Fruit fly (Drosophila melanogaster) whole organism, wandering third instar larva: Measurements from ENCODE around the gene CG45105.

Source experiments
- Abd-B ChIP-seq: fragments of >200 bp; optimal IDR thresholded peaks from 2 replicates; lab custom pipeline; 2017; ENCODE audit warnings: missing biosample characterization, missing genetic modification characterization
- CG32264 ChIP-seq: fragments of 200-800 bp; sonication (Bioruptor generic); optimal IDR thresholded peaks from 2 replicates; lab custom pipeline; 2016; ENCODE audit warnings: missing biosample characterization, missing genetic modification characterization
- CrebA ChIP-seq: fragments of 200-800 bp; sonication (Bioruptor generic); optimal IDR thresholded peaks from 2 replicates; lab custom pipeline; 2016; ENCODE audit warnings: missing biosample characterization, mild to moderate bottlenecking, missing genetic modification characterization, borderline replicate concordance
- Dfd ChIP-seq: fragments of >200 bp; optimal IDR thresholded peaks from 2 replicates; lab custom pipeline; 2017; ENCODE audit warnings: missing biosample characterization, missing genetic modification characterization
- Dif ChIP-seq: fragments of 200-275, 200-300 bp; sonication (Bioruptor generic); optimal IDR thresholded peaks from 2 replicates; lab custom pipeline; 2018; ENCODE audit warnings: missing biosample characterization, missing genetic modification characterization; ENCODE audit not compliant: partially characterized antibody
- GATAd ChIP-seq: sonication (Bioruptor generic); optimal IDR thresholded peaks from 2 replicates; lab custom pipeline; 2016; ENCODE audit warnings: missing biosample characterization, missing genetic modification characterization
- HLH106 ChIP-seq: fragments of 200-800 bp; optimal IDR thresholded peaks from 3 replicates; lab custom pipeline; 2019; ENCODE audit warnings: missing biosample characterization, mild to moderate bottlenecking, missing genetic modification characterization, moderate library complexity
- Hr78 ChIP-seq: fragments of >200 bp; optimal IDR thresholded peaks from 2 replicates; lab custom pipeline; 2017; ENCODE audit warnings: missing biosample characterization, missing genetic modification characterization
- Hr83 ChIP-seq: fragments of 200-300 bp; sonication (Bioruptor generic); optimal IDR thresholded peaks from 2 replicates; lab custom pipeline; 2016; ENCODE audit warnings: missing biosample characterization, mild to moderate bottlenecking, missing genetic modification characterization, moderate library complexity; ENCODE audit not compliant: poor library complexity, severe bottlenecking
- Myc ChIP-seq: fragments of >200 bp; optimal IDR thresholded peaks from 2 replicates; lab custom pipeline; 2017
- N ChIP-seq: fragments of >200 bp; optimal IDR thresholded peaks from 2 replicates; lab custom pipeline; 2018; ENCODE audit warnings: missing biosample characterization, missing external identifiers, missing genetic modification characterization
- Rel ChIP-seq, 2 experiments: fragments of 200-800 bp; sonication (Bioruptor generic) in 1 of 2; optimal IDR thresholded peaks; 2 replicates in 1 of 2; 3 replicates in 1 of 2; lab custom pipeline; 2016 to 2019; ENCODE audit warnings: mild to moderate bottlenecking in 2 of 2, missing biosample characterization in 2 of 2, missing genetic modification characterization in 2 of 2, moderate library complexity in 1 of 2
- Sp1 ChIP-seq: fragments of 200-800 bp; sonication (Bioruptor generic); optimal IDR thresholded peaks from 3 replicates; lab custom pipeline; 2019; ENCODE audit warnings: missing biosample characterization, mild to moderate bottlenecking, missing genetic modification characterization, moderate library complexity
- Vsx2 ChIP-seq: fragments of 200-300, 225-300 bp; sonication (Bioruptor generic); optimal IDR thresholded peaks from 2 replicates; lab custom pipeline; 2018; ENCODE audit warnings: missing biosample characterization, missing genetic modification characterization; ENCODE audit not compliant: partially characterized antibody
- br ChIP-seq: fragments of 200-800 bp; sonication (Bioruptor generic); optimal IDR thresholded peaks from 2 replicates; lab custom pipeline; 2016; ENCODE audit warnings: missing biosample characterization, missing genetic modification characterization
- brk ChIP-seq: fragments of 200-800 bp; sonication (Bioruptor generic); optimal IDR thresholded peaks from 2 replicates; lab custom pipeline; 2016; ENCODE audit warnings: missing biosample characterization, mild to moderate bottlenecking, missing genetic modification characterization
- dl ChIP-seq, 2 experiments: fragments of 175-275, 200-275 bp in 1 of 2; fragments of 200-275 bp in 1 of 2; sonication (Bioruptor generic); optimal IDR thresholded peaks; lab custom pipeline; 2018; ENCODE audit warnings: mild to moderate bottlenecking in 2 of 2, missing biosample characterization in 2 of 2, missing genetic modification characterization in 2 of 2, moderate library complexity in 2 of 2; ENCODE audit not compliant: partially characterized antibody in 2 of 2, insufficient read depth in 1 of 2
- dmrt93B ChIP-seq: fragments of 200-800 bp; sonication (Bioruptor generic); optimal IDR thresholded peaks from 2 replicates; lab custom pipeline; 2018; ENCODE audit warnings: missing biosample characterization, mild to moderate bottlenecking, missing genetic modification characterization
- dsf ChIP-seq: sonication (Bioruptor generic); optimal IDR thresholded peaks from 2 replicates; lab custom pipeline; 2016; ENCODE audit warnings: missing biosample characterization, missing genetic modification characterization, borderline replicate concordance
- foxo ChIP-seq, 2 experiments: fragments of 200-800 bp; sonication (Bioruptor generic); optimal IDR thresholded peaks; 2 replicates in 1 of 2; 3 replicates in 1 of 2; lab custom pipeline; 2016 to 2017; ENCODE audit warnings: missing biosample characterization in 2 of 2, missing genetic modification characterization in 2 of 2
- fru ChIP-seq: fragments of 200-800 bp; sonication (Bioruptor generic); optimal IDR thresholded peaks from 3 replicates; lab custom pipeline; 2016; ENCODE audit warnings: missing biosample characterization, mild to moderate bottlenecking, missing genetic modification characterization
- jim ChIP-seq: fragments of 175-275, 200-325 bp; sonication (Bioruptor generic); optimal IDR thresholded peaks from 2 replicates; lab custom pipeline; 2016; ENCODE audit warnings: missing biosample characterization, mild to moderate bottlenecking, missing genetic modification characterization
- lola ChIP-seq: fragments of >200 bp; optimal IDR thresholded peaks from 2 replicates; lab custom pipeline; 2017; ENCODE audit warnings: missing biosample characterization, missing genetic modification characterization
- pan ChIP-seq: fragments of >200 bp; optimal IDR thresholded peaks from 2 replicates; lab custom pipeline; 2017
- psq ChIP-seq: fragments of 200-800 bp; sonication (Bioruptor generic); optimal IDR thresholded peaks from 3 replicates; lab custom pipeline; 2017; ENCODE audit warnings: missing biosample characterization, mild to moderate bottlenecking, missing genetic modification characterization, moderate library complexity
- rgr ChIP-seq: fragments of 200-800 bp; sonication (Bioruptor generic); optimal IDR thresholded peaks from 3 replicates; lab custom pipeline; 2016; ENCODE audit warnings: missing biosample characterization, mild to moderate bottlenecking, missing genetic modification characterization
- sage ChIP-seq: fragments of 200-800 bp; sonication (Bioruptor generic); optimal IDR thresholded peaks from 2 replicates; lab custom pipeline; 2016; ENCODE audit warnings: missing biosample characterization, mild to moderate bottlenecking, missing genetic modification characterization
- sv ChIP-seq: fragments of 200-800 bp; sonication (Bioruptor generic); optimal IDR thresholded peaks from 3 replicates; lab custom pipeline; 2016; ENCODE audit warnings: missing biosample characterization, missing genetic modification characterization
- tai ChIP-seq: sonication (Bioruptor generic); optimal IDR thresholded peaks from 2 replicates; lab custom pipeline; 2016; ENCODE audit warnings: missing biosample characterization, missing genetic modification characterization
- usp ChIP-seq: fragments of >200 bp; optimal IDR thresholded peaks from 2 replicates; lab custom pipeline; 2017; ENCODE audit warnings: missing biosample characterization, missing genetic modification characterization
- woc ChIP-seq: sonication (Bioruptor generic); optimal IDR thresholded peaks from 2 replicates; lab custom pipeline; 2016; ENCODE audit warnings: missing biosample characterization, mild to moderate bottlenecking, missing genetic modification characterization

The CG45105 gene

DNA sequence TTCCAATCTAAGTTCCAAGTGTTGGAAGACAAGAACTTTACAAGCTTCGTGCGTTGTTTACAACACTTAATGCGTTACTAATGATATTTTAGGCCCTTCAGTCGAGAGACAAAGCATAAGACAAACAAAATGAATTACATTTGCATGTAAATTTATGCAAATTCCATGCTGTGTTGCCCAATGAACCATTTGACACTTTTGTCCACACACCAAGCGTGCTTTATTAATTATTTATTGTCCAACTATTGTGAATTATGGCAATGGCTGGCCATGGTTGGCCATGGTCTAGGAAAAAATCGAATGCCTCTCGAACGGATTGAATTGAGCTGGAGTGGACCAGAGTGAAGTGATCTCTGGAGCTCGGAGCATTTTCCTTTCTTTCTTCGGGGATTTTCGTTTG lies 10.3 kb upstream of the CG45105 start:
- TF ChIP-seq Myc (lab: Kevin White, UChicago) (no peak), brk (no peak), lola (GFP tag; lab: Kevin White, UChicago) (no peak), Hr83 (GFP tag; lab: Kevin White, UChicago) (no peak), sv (GFP tag; lab: Kevin White, UChicago) (no peak), Dfd (GFP tag; lab: Kevin White, UChicago) (no peak), N (GFP tag; lab: Kevin White, UChicago) (no peak), CG32264 (GFP tag; lab: Kevin White, UChicago) (no peak), CrebA (GFP tag; lab: Kevin White, UChicago) (no peak)

DNA sequence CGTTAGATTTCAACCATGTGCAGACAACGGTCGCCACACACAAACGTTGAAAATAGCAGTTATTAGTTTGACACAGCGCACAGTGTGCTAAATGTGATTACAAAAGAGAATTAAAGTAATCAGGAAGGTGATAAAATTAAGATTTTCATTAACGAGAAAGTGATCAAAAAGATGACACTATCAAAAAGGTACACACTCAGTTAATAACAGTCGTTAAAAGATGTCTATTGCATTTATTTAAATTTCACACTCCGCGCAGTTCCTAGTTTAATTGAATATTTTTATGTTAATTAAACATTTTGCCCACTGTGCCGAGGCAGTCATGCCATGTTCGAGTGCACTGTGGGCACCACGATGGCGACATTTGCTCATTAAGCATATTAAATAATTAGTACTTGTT lies 9.4 kb upstream of the CG45105 start:
- TF ChIP-seq usp (GFP tag; lab: Kevin White, UChicago) (no peak), jim (GFP tag; lab: Kevin White, UChicago) (no peak), Rel (GFP tag; optimal IDR thresholded peaks at IDR 0.05; lab: Kevin White, UChicago) (no peak), Rel (tag; optimal IDR thresholded peaks at IDR 0.05; lab: Kevin White, UChicago) (no peak), foxo (GFP tag; optimal IDR thresholded peaks at IDR 0.05; lab: Kevin White, UChicago) (no peak), Hr78 (GFP tag; lab: Kevin White, UChicago) (no peak), Sp1 (GFP tag; lab: Kevin White, UChicago) (no peak), HLH106 (tag; lab: Kevin White, UChicago) (no peak), Abd-B (GFP tag; lab: Kevin White, UChicago) (no peak), Vsx2 (no peak)

DNA sequence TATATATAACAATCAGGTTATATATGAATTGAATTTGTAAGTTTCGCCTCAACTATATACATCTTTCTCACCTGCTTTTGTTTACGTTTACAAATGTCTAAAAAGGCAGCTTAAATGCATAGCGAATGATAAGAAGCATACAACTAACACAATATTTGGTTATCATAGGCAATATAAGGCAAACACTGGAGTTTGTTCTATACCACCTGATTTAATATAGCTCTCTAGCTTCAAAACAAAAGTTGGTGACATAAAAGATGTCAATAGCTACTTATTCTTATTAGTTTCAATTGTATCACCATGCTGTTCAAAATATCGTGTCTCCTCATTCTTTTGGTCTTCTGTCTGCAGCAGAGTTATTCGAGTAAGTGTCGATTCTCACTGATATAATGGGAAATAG lies 8.1 kb upstream of the CG45105 start:
- TF ChIP-seq Dfd (GFP tag; lab: Kevin White, UChicago) = no peak
- no peak for TF ChIP-seq tai
- TF ChIP-seq pan (lab: Kevin White, UChicago) = no peak
- no peak for TF ChIP-seq Dif (GFP tag; lab: Kevin White, UChicago)
- no peak for TF ChIP-seq dsf (GFP tag; lab: Kevin White, UChicago)
- TF ChIP-seq rgr (GFP tag; lab: Kevin White, UChicago) = no peak
- TF ChIP-seq psq (GFP tag; lab: Kevin White, UChicago) = no peak
- no peak for TF ChIP-seq Myc (lab: Kevin White, UChicago)

DNA sequence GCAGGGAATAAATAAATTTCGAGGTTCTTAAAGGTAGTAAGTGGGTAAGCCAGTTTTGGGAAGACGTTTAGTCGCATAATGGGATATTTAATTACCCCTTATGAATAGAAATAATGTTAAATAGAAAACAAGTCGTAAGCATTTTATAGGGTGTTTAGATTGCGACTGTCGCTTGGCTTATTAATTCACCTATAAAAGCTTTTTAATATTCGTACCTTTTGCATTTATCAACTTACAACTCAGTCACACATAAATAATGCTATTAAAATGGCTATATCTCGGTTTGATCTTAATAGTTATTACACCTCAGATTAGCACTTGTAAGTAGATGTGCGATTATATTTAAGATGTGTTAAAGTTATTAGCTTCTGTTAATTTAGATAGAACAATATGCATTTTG lies 7.5 kb upstream of the CG45105 start, which contains the start of gene CG34276:
Gene CG34276 (plus strand): TSS at position 301 of the 400 bp plus-strand sequence.
- TF ChIP-seq Myc (lab: Kevin White, UChicago) = no peak
- TF ChIP-seq Hr78 (GFP tag; lab: Kevin White, UChicago) = no peak
- no peak for TF ChIP-seq dmrt93B (GFP tag; lab: Kevin White, UChicago)
- no peak for TF ChIP-seq fru (GFP tag; lab: Kevin White, UChicago)

DNA sequence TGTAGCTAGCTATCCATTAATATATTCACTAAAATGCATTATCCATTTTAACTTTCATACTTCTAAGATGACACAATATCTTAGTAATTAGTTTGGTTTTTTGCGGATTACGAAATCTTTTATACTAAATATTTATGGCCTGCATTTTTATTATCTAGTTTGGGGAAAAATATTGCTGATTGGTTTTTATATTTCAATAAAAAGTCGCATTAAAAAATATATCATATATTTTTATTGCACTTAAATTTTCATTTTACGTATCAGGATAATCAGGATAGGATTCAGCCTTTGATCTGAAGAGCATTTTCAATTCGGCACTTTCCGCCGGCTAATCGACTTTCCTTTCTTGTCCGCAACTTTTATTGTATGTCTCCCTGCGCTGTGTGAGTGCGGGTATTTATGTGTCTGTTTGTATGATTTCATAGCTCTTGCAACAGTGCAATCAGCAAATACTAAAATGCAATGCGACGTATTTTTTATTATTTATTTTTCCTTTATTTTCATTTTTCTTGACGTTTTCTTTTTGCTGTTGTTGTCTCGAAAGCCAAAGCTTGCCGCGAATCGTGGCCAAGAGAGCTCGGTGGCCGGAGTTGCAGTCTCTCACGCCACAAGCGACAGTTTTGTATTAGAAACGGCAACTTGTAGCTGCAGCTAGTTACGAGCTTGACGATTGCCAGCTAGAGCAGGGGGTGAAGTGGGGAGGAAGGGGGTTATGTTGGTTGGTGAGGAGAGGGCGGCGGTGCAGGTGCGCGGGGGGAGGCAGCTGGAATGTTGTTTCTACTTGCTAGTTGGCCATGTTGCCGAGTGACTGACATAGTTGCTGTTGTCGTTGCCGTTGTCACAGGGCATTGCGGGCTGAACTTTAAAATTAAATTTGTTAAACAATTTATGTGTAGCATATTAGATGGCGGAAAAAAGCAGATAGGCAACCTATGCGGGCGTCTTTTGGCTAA lies 5.1 kb upstream of the CG45105 start:
- no peak for TF ChIP-seq brk
- no peak for TF ChIP-seq woc (GFP tag; lab: Kevin White, UChicago)
- no peak for TF ChIP-seq Vsx2
- TF ChIP-seq sage (GFP tag; lab: Kevin White, UChicago) = no peak
- no peak for TF ChIP-seq dl (GFP tag; optimal IDR thresholded peaks at IDR 0.05; lab: Kevin White, UChicago; ENCODE audit: insufficient read depth in 1 of 2, partially characterized antibody in 2 of 2)
- TF ChIP-seq GATAd = no peak
- TF ChIP-seq br (GFP tag; lab: Kevin White, UChicago) = no peak
- no peak for TF ChIP-seq foxo (GFP tag; optimal IDR thresholded peaks at IDR 0.05; lab: Kevin White, UChicago)
- TF ChIP-seq jim (GFP tag; lab: Kevin White, UChicago) = no peak
- no peak for TF ChIP-seq N (GFP tag; lab: Kevin White, UChicago)
- TF ChIP-seq dsf (GFP tag; lab: Kevin White, UChicago) = no peak
